Worm (Caenorhabditis elegans): ENCODE measurements around the gene F15H10.7.

DNA sequence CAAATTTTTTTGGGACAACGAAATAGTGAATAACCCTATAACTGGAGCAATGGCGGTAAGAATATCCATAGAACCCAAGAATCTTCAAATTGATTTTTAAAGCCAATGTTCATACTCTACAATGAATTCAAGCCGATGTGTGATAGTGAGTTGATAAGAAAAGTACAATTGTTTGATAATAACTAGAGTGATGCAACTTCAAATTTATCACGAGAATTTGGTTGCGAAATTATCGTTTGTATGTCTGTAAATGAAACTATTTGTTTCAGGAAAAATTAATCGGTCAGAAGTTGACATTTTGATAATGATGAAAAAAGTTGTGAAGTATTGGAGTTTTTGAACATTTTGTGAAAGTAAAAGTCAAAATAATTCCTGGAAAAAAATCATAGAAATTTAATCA is 6.9 kb downstream of the F15H10.7 start:
- TF ChIP-seq T26A5.8 (tag; optimal IDR thresholded peaks at IDR 0.05) (no peak), aptf-3 (GFP tag; IDR thresholded peaks at IDR 0.05) (no peak), snpc-4 (GFP tag; optimal IDR thresholded peaks at IDR 0.05) (no peak), snpc-4 (tag; optimal IDR thresholded peaks at IDR 0.05) (no peak), pha-4 (tag; optimal IDR thresholded peaks at IDR 0.05) (no peak), efl-1 (GFP tag; optimal IDR thresholded peaks at IDR 0.05) (no peak), nhr-90 (tag; optimal IDR thresholded peaks at IDR 0.05) (no peak), B0336.3 (GFP tag; IDR thresholded peaks at IDR 0.05) (no peak), zim-3 (tag; optimal IDR thresholded peaks at IDR 0.05) (no peak)

All from whole organism, young adult.